Fruit fly (Drosophila melanogaster) whole organism, embryonic: ENCODE results near the gene mRpL19.

Source experiments
- CG10267 ChIP-seq: fragments of 200-800 bp; sonication (Bioruptor generic); optimal IDR thresholded peaks from 2 replicates; lab custom pipeline; 2018; ENCODE audit warnings: missing biosample characterization, mild to moderate bottlenecking, missing genetic modification characterization, moderate library complexity
- CG10543 ChIP-seq: fragments of 200-800 bp; sonication (Bioruptor generic); optimal IDR thresholded peaks from 3 replicates; lab custom pipeline; 2017; ENCODE audit warnings: missing biosample characterization, mild to moderate bottlenecking, missing genetic modification characterization, moderate library complexity
- CG11398 ChIP-seq: fragments of 200-800 bp; sonication (Bioruptor generic); optimal IDR thresholded peaks from 2 replicates; lab custom pipeline; 2016; ENCODE audit warnings: missing biosample characterization, missing genetic modification characterization
- CG12391 ChIP-seq: fragments of 200-800 bp; sonication (Bioruptor generic); optimal IDR thresholded peaks from 3 replicates; lab custom pipeline; 2018; ENCODE audit warnings: missing biosample characterization, mild to moderate bottlenecking, missing genetic modification characterization, moderate library complexity
- CG1602 ChIP-seq: fragments of 200-800 bp; sonication (Bioruptor generic); optimal IDR thresholded peaks from 3 replicates; lab custom pipeline; 2016; ENCODE audit warnings: missing biosample characterization, missing genetic modification characterization
- CG17612 ChIP-seq: fragments of 200-800 bp; sonication (Bioruptor generic); IDR thresholded peaks from 2 replicates; pipeline ENCODE4 v1.3.6; 2022; ENCODE audit warnings: missing biosample characterization, missing genetic modification characterization
- CG30403 ChIP-seq: fragments of 200-800 bp; sonication (Bioruptor generic); optimal IDR thresholded peaks from 3 replicates; lab custom pipeline; 2016; ENCODE audit warnings: missing biosample characterization, missing genetic modification characterization
- CG33557 ChIP-seq: fragments of 200-800 bp; sonication (Bioruptor generic); optimal IDR thresholded peaks from 2 replicates; lab custom pipeline; 2019; ENCODE audit warnings: missing biosample characterization, mild to moderate bottlenecking, missing genetic modification characterization, moderate library complexity
- CG3838 ChIP-seq: fragments of 200-800 bp; sonication (Bioruptor generic); optimal IDR thresholded peaks from 3 replicates; lab custom pipeline; 2016; ENCODE audit warnings: missing biosample characterization, missing genetic modification characterization
- CG7839 ChIP-seq: fragments of 200-800 bp; sonication (Bioruptor generic); optimal IDR thresholded peaks from 3 replicates; lab custom pipeline; 2018; ENCODE audit warnings: missing biosample characterization, mild to moderate bottlenecking, missing genetic modification characterization, moderate library complexity
- CG7987 ChIP-seq: fragments of 200-800 bp; sonication (Bioruptor generic); optimal IDR thresholded peaks from 2 replicates; lab custom pipeline; 2018; ENCODE audit warnings: missing biosample characterization, mild to moderate bottlenecking, missing genetic modification characterization, moderate library complexity
- CG8388 ChIP-seq: fragments of 200-800 bp; sonication (Bioruptor generic); optimal IDR thresholded peaks from 2 replicates; lab custom pipeline; 2019; ENCODE audit warnings: missing biosample characterization, mild to moderate bottlenecking, missing genetic modification characterization, moderate library complexity
- CG9876 ChIP-seq: fragments of 200-800 bp; sonication (Bioruptor generic); optimal IDR thresholded peaks from 2 replicates; lab custom pipeline; 2016; ENCODE audit warnings: missing biosample characterization, missing genetic modification characterization
- Camta ChIP-seq: fragments of 200-800 bp; sonication (Bioruptor generic); optimal IDR thresholded peaks from 2 replicates; lab custom pipeline; 2016; ENCODE audit warnings: missing biosample characterization, missing genetic modification characterization
- Dll ChIP-seq: fragments of 200-800 bp; sonication (Bioruptor generic); IDR thresholded peaks from 4 replicates; pipeline ENCODE4 v1.3.6; 2022; ENCODE audit warnings: missing biosample characterization, missing genetic modification characterization; ENCODE audit not compliant: partially characterized antibody
- Doc3 ChIP-seq: fragments of 200-800 bp; sonication (Bioruptor generic); IDR thresholded peaks from 3 replicates; pipeline ENCODE4 v1.3.6; 2022; ENCODE audit warnings: missing biosample characterization, missing genetic modification characterization; ENCODE audit not compliant: partially characterized antibody
- Elba2 ChIP-seq: fragments of 200-800 bp; sonication (Bioruptor generic); optimal IDR thresholded peaks from 3 replicates; lab custom pipeline; 2016; ENCODE audit warnings: missing biosample characterization, missing genetic modification characterization
- Fer3 ChIP-seq: fragments of 200-800 bp; sonication (Bioruptor generic); optimal IDR thresholded peaks from 2 replicates; lab custom pipeline; 2018; ENCODE audit warnings: missing biosample characterization, mild to moderate bottlenecking, missing genetic modification characterization, moderate library complexity
- H2.0 ChIP-seq: fragments of 200-800 bp; sonication (Bioruptor generic); IDR thresholded peaks from 2 replicates; pipeline ENCODE4 v1.3.6; 2022; ENCODE audit warnings: missing biosample characterization, missing genetic modification characterization
- Hmx ChIP-seq: fragments of 200-800 bp; sonication (Bioruptor generic); optimal IDR thresholded peaks from 2 replicates; lab custom pipeline; 2016; ENCODE audit warnings: missing biosample characterization, missing genetic modification characterization
- Hr51 ChIP-seq, 2 experiments: fragments of 200-800 bp; sonication (Bioruptor generic); optimal IDR thresholded peaks; 2 replicates in 1 of 2; 3 replicates in 1 of 2; lab custom pipeline; 2016 to 2018; ENCODE audit warnings: missing biosample characterization in 2 of 2, missing genetic modification characterization in 2 of 2, mild to moderate bottlenecking in 1 of 2, moderate library complexity in 1 of 2
- Mad ChIP-seq: fragments of 200-800 bp; sonication (Bioruptor generic); optimal IDR thresholded peaks from 2 replicates; lab custom pipeline; 2016; ENCODE audit warnings: missing biosample characterization, missing genetic modification characterization
- Med ChIP-seq: fragments of 200-800 bp; sonication (Bioruptor generic); peaks from one replicate; lab custom pipeline; 2016; ENCODE audit warnings: missing biosample characterization, missing genetic modification characterization, mild to moderate bottlenecking, inconsistent platforms, moderate library complexity
- Neu2 ChIP-seq: fragments of 200-800 bp; sonication (Bioruptor generic); optimal IDR thresholded peaks from 3 replicates; lab custom pipeline; 2016; ENCODE audit warnings: missing biosample characterization, missing genetic modification characterization, borderline replicate concordance
- Six4 ChIP-seq: fragments of 200-800 bp; sonication (Bioruptor generic); optimal IDR thresholded peaks from 2 replicates; lab custom pipeline; 2016; ENCODE audit warnings: missing biosample characterization, missing genetic modification characterization
- Sry-β ChIP-seq: fragments of 200-800 bp; sonication (Bioruptor generic); optimal IDR thresholded peaks from 2 replicates; lab custom pipeline; 2018; ENCODE audit warnings: missing biosample characterization, mild to moderate bottlenecking, missing genetic modification characterization, moderate library complexity
- abd-A ChIP-seq: fragments of 200-800 bp; sonication (Bioruptor generic); optimal IDR thresholded peaks from 3 replicates; lab custom pipeline; 2019; ENCODE audit warnings: missing biosample characterization, mild to moderate bottlenecking, missing genetic modification characterization, moderate library complexity
- amos ChIP-seq: fragments of 200-800 bp; sonication (Bioruptor generic); IDR thresholded peaks from 2 replicates; pipeline ENCODE4 v1.3.6; 2022; ENCODE audit warnings: missing biosample characterization, missing genetic modification characterization; ENCODE audit not compliant: partially characterized antibody
- da ChIP-seq: fragments of 200-800 bp; sonication (Bioruptor generic); optimal IDR thresholded peaks from 2 replicates; lab custom pipeline; 2016; ENCODE audit warnings: missing biosample characterization, missing genetic modification characterization
- danr ChIP-seq: fragments of 200-800 bp; sonication (Bioruptor generic); IDR thresholded peaks from 2 replicates; pipeline ENCODE4 v1.3.6; 2022; ENCODE audit warnings: missing biosample characterization, missing genetic modification characterization
- gsb-n ChIP-seq: fragments of 200-800 bp; sonication (Bioruptor generic); optimal IDR thresholded peaks from 3 replicates; lab custom pipeline; 2018; ENCODE audit warnings: missing biosample characterization, mild to moderate bottlenecking, missing genetic modification characterization
- h ChIP-seq: fragments of >200 bp; optimal IDR thresholded peaks from 2 replicates; lab custom pipeline; 2017
- ham ChIP-seq: fragments of 200-800 bp; sonication (Bioruptor generic); IDR thresholded peaks from 2 replicates; pipeline ENCODE4 v1.3.6; 2022; ENCODE audit warnings: missing biosample characterization, missing genetic modification characterization
- hkb ChIP-seq, 2 experiments: fragments of 200-800 bp in 1 of 2; fragments of >200 bp in 1 of 2; sonication (Bioruptor generic) in 1 of 2; IDR thresholded peaks in 1 of 2; optimal IDR thresholded peaks in 1 of 2; 2 replicates each; pipeline versions ENCODE4 v1.3.6 to Lab custom; 2017 to 2022; ENCODE audit warnings: missing biosample characterization in 1 of 2, missing genetic modification characterization in 1 of 2
- kah ChIP-seq: fragments of 200-800 bp; sonication (Bioruptor generic); optimal IDR thresholded peaks from 2 replicates; lab custom pipeline; 2018; ENCODE audit warnings: missing biosample characterization, mild to moderate bottlenecking, missing genetic modification characterization
- kni ChIP-seq: fragments of 200-800 bp; sonication (Bioruptor generic); optimal IDR thresholded peaks from 3 replicates; lab custom pipeline; 2017; ENCODE audit warnings: mild to moderate bottlenecking, missing biosample characterization, missing genetic modification reagents, missing genetic modification characterization
- lov ChIP-seq, 2 experiments: fragments of 200-800 bp in 1 of 2; fragments of >200 bp in 1 of 2; sonication (Bioruptor generic) in 1 of 2; IDR thresholded peaks in 1 of 2; optimal IDR thresholded peaks in 1 of 2; 2 replicates in 1 of 2; 3 replicates in 1 of 2; pipeline versions ENCODE4 v1.3.6 to Lab custom; 2017 to 2022; ENCODE audit warnings: missing biosample characterization in 1 of 2, missing genetic modification characterization in 1 of 2
- maf-S ChIP-seq: fragments of 200-800 bp; sonication (Bioruptor generic); optimal IDR thresholded peaks from 2 replicates; lab custom pipeline; 2016; ENCODE audit warnings: missing biosample characterization, missing genetic modification characterization
- nau ChIP-seq: fragments of 200-800 bp; sonication (Bioruptor generic); optimal IDR thresholded peaks from 3 replicates; lab custom pipeline; 2017; ENCODE audit warnings: missing biosample characterization, mild to moderate bottlenecking, missing genetic modification characterization, missing genetic modification reagents
- pros ChIP-seq: fragments of 200-800 bp; sonication (Bioruptor generic); optimal IDR thresholded peaks from 3 replicates; lab custom pipeline; 2019; ENCODE audit warnings: missing biosample characterization, mild to moderate bottlenecking, missing genetic modification characterization, moderate library complexity
- ranshi ChIP-seq: fragments of 200-800 bp; sonication (Bioruptor generic); IDR thresholded peaks from 2 replicates; pipeline ENCODE4 v1.3.6; 2022; ENCODE audit warnings: missing biosample characterization, missing genetic modification characterization
- schlank ChIP-seq: fragments of 200-800 bp; sonication (Bioruptor generic); optimal IDR thresholded peaks from 2 replicates; lab custom pipeline; 2018; ENCODE audit warnings: missing biosample characterization, mild to moderate bottlenecking, missing genetic modification characterization
- shn ChIP-seq: fragments of 200-800 bp; sonication (Bioruptor generic); optimal IDR thresholded peaks from 3 replicates; lab custom pipeline; 2016; ENCODE audit warnings: missing biosample characterization, missing genetic modification characterization
- slbo ChIP-seq: fragments of 200-800 bp; sonication (Bioruptor generic); IDR thresholded peaks from 2 replicates; pipeline ENCODE4 v1.3.6; 2022; ENCODE audit warnings: missing biosample characterization, missing genetic modification characterization
- slp2 ChIP-seq: fragments of 200-800 bp; sonication (Bioruptor generic); optimal IDR thresholded peaks from 2 replicates; lab custom pipeline; 2016; ENCODE audit warnings: missing biosample characterization, missing genetic modification characterization
- stc ChIP-seq: fragments of 200-800 bp; sonication (Bioruptor generic); IDR thresholded peaks from 2 replicates; pipeline ENCODE4 v1.3.6; 2022; ENCODE audit warnings: missing biosample characterization, missing genetic modification characterization
- tap ChIP-seq: fragments of 200-800 bp; optimal IDR thresholded peaks from 3 replicates; lab custom pipeline; 2019; ENCODE audit warnings: missing biosample characterization, mild to moderate bottlenecking, missing genetic modification characterization, moderate library complexity
- tll ChIP-seq, 2 experiments: fragments of 200-800 bp in 1 of 2; fragments of >200 bp in 1 of 2; sonication (Bioruptor generic) in 1 of 2; optimal IDR thresholded peaks; 2 replicates each; lab custom pipeline; 2017 to 2019; ENCODE audit warnings: missing biosample characterization in 2 of 2, missing genetic modification characterization in 2 of 2, mild to moderate bottlenecking in 1 of 2, moderate library complexity in 1 of 2
- vfl ChIP-seq: fragments of 200-800 bp; sonication (Bioruptor generic); optimal IDR thresholded peaks from 2 replicates; lab custom pipeline; 2016; ENCODE audit warnings: missing biosample characterization, missing genetic modification characterization

Gene mRpL19

dm6 chr3R:8650741-8651140 lies 23.2 kb upstream of the mRpL19 start, which contains the start of the genes Mkk4 and SLIRP2 (continued):
- TF ChIP-seq slp2 (GFP tag; lab: Kevin White, UChicago) = peak; percentile 99
- peak; percentile 95 for TF ChIP-seq schlank (tag; lab: Kevin White, UChicago)
- TF ChIP-seq Fer3 = peak; percentile 99
- peak; percentile 69 for TF ChIP-seq hkb (optimal IDR thresholded peaks at IDR 0.05; lab: Kevin White, UChicago)
- TF ChIP-seq hkb (GFP tag; IDR thresholded peaks at IDR 0.05; lab: Robert Waterston, UW) = peak; percentile 99
- peak; percentile 98 for TF ChIP-seq gsb-n (tag; lab: Kevin White, UChicago)
- TF ChIP-seq danr (GFP tag; lab: Robert Waterston, UW) = peak; percentile 97
- peak; percentile 100 for TF ChIP-seq Med (GFP tag; lab: Kevin White, UChicago)
- TF ChIP-seq maf-S (GFP tag; lab: Kevin White, UChicago) = peak; percentile 99
- TF ChIP-seq CG7839 = peak; percentile 99
- TF ChIP-seq Hmx (GFP tag; lab: Kevin White, UChicago) = peak; percentile 98
- TF ChIP-seq h (lab: Kevin White, UChicago) = no peak
- peak; percentile 98 for TF ChIP-seq CG11398 (GFP tag; lab: Kevin White, UChicago)
- TF ChIP-seq CG33557 (GFP tag; lab: Kevin White, UChicago) = peak; percentile 99
- peak; percentile 99 for TF ChIP-seq Mad (GFP tag; lab: Kevin White, UChicago)
- TF ChIP-seq CG10267 (tag; lab: Kevin White, UChicago) = peak; percentile 96
- peak; percentile 98 for TF ChIP-seq CG3838 (GFP tag; lab: Kevin White, UChicago)
- peak; percentile 92 for TF ChIP-seq amos
- TF ChIP-seq CG1602 (GFP tag; lab: Kevin White, UChicago) = peak; percentile 100
- TF ChIP-seq H2.0 (GFP tag; lab: Robert Waterston, UW) = peak; percentile 99
- TF ChIP-seq Doc3 = peak; percentile 72; the same call in 2 of the 3 replicates
- TF ChIP-seq CG10543 (GFP tag; lab: Kevin White, UChicago) = peak; percentile 98
- no peak for TF ChIP-seq lov (optimal IDR thresholded peaks at IDR 0.05; lab: Kevin White, UChicago)
- peak; percentile 99 for TF ChIP-seq lov (GFP tag; IDR thresholded peaks at IDR 0.05; lab: Robert Waterston, UW)
- peak; percentile 98 for TF ChIP-seq CG8388 (GFP tag; lab: Kevin White, UChicago)
- TF ChIP-seq CG12391 = peak; percentile 100
- peak; percentile 99 for TF ChIP-seq Hr51 (GFP tag; optimal IDR thresholded peaks at IDR 0.05; lab: Kevin White, UChicago)
- TF ChIP-seq Elba2 (GFP tag; lab: Kevin White, UChicago) = peak; percentile 95
- TF ChIP-seq pros = peak; percentile 73
- peak; percentile 98 for TF ChIP-seq tap (tag; lab: Kevin White, UChicago)
- peak; percentile 98 for TF ChIP-seq CG17612
- no peak for TF ChIP-seq abd-A (tag; lab: Kevin White, UChicago)
- peak; percentile 96 for TF ChIP-seq nau (GFP tag; lab: Kevin White, UChicago)
- peak; percentile 98 for TF ChIP-seq shn (GFP tag; lab: Kevin White, UChicago)
- peak; percentile 97 for TF ChIP-seq CG7987
- TF ChIP-seq CG9876 (GFP tag; lab: Kevin White, UChicago) = peak; percentile 97
- TF ChIP-seq vfl (GFP tag; lab: Kevin White, UChicago) = peak; percentile 99
- TF ChIP-seq Camta (GFP tag; lab: Kevin White, UChicago) = peak; percentile 99
- TF ChIP-seq kah (GFP tag; lab: Kevin White, UChicago) = peak; percentile 94
- peak; percentile 100 for TF ChIP-seq CG30403 (GFP tag; lab: Kevin White, UChicago)
- TF ChIP-seq Sry-β (GFP tag; lab: Kevin White, UChicago) = peak; percentile 75
- TF ChIP-seq tll (GFP tag; optimal IDR thresholded peaks at IDR 0.05; lab: Kevin White, UChicago) = peak; percentile 71 to 88
- TF ChIP-seq kni (GFP tag; lab: Kevin White, UChicago) = peak; percentile 93
- peak; percentile 99 for TF ChIP-seq ranshi (GFP tag; lab: Robert Waterston, UW)
- peak; percentile 95 for TF ChIP-seq Neu2 (GFP tag; lab: Kevin White, UChicago)
- peak; percentile 89 for TF ChIP-seq Dll (GFP tag; lab: Robert Waterston, UW)
- peak; percentile 97 for TF ChIP-seq da (GFP tag; lab: Kevin White, UChicago)
- TF ChIP-seq ham = peak; percentile 97
- peak; percentile 99 for TF ChIP-seq Six4 (GFP tag; lab: Kevin White, UChicago)
- peak; percentile 99 for TF ChIP-seq slbo (GFP tag; lab: Robert Waterston, UW)
- peak; percentile 99 for TF ChIP-seq stc
